Comparison of ENCODE assay signal across 3 worm cellular contexts in genomic region chrX:5201860-5202259, ce11.
TF ChIP-seq lines count a peak whose summit lies in the region.

No protein-coding gene starts in this region.

TF ChIP-seq in whole organism, L3 larva, 47 proteins besides CTCF, POLR2A, EP300 and RAD21:
- TF ChIP-seq nhr-237 (tag; optimal IDR thresholded peaks at IDR 0.05; lab: Kevin White, UChicago) (no peak), lin-39 (tag; optimal IDR thresholded peaks at IDR 0.05; lab: Kevin White, UChicago) (peak; percentile 53), snpc-4 (tag; optimal IDR thresholded peaks at IDR 0.05; lab: Kevin White, UChicago) (no peak), egl-5 (tag; optimal IDR thresholded peaks at IDR 0.05; lab: Kevin White, UChicago) (peak; percentile 83)
TF ChIP-seq in whole organism, L3 larva: peak in this region for 2.

TF ChIP-seq in whole organism, L4 larva, 104 proteins besides CTCF, POLR2A, EP300 and RAD21:
- TF ChIP-seq tag-97 (GFP tag; IDR thresholded peaks at IDR 0.05; lab: Robert Waterston, UW) (no peak), attf-4 (tag; optimal IDR thresholded peaks at IDR 0.05; lab: Kevin White, UChicago) (no peak), nhr-11 (tag; optimal IDR thresholded peaks at IDR 0.05; lab: Kevin White, UChicago) (peak; percentile 21), daf-16 (GFP tag; optimal IDR thresholded peaks at IDR 0.05; lab: Kevin White, UChicago) (peak in 1 of 2 experiments; percentile 95), daf-16 (tag; optimal IDR thresholded peaks at IDR 0.05; lab: Kevin White, UChicago) (no peak)
TF ChIP-seq in whole organism, L4 larva: peak in this region for 2.

TF ChIP-seq in whole organism, young adult, 124 proteins besides CTCF, POLR2A, EP300 and RAD21:
- TF ChIP-seq lsy-27 (tag; optimal IDR thresholded peaks at IDR 0.05; lab: Kevin White, UChicago; ENCODE audit: borderline replicate concordance, insufficient read depth) (no peak), K12H6.12 (tag; optimal IDR thresholded peaks at IDR 0.05; lab: Kevin White, UChicago) (peak; percentile 34), ZK185.1 (tag; optimal IDR thresholded peaks at IDR 0.05; lab: Kevin White, UChicago; ENCODE audit: poor library complexity, severe bottlenecking) (no peak), B0336.3 (GFP tag; IDR thresholded peaks at IDR 0.05; lab: Robert Waterston, UW) (no peak), nfyb-1 (GFP tag; IDR thresholded peaks at IDR 0.05; lab: Robert Waterston, UW) (no peak)
